Worm (Caenorhabditis elegans): Measurements from ENCODE around the gene spp-3.

DNA sequence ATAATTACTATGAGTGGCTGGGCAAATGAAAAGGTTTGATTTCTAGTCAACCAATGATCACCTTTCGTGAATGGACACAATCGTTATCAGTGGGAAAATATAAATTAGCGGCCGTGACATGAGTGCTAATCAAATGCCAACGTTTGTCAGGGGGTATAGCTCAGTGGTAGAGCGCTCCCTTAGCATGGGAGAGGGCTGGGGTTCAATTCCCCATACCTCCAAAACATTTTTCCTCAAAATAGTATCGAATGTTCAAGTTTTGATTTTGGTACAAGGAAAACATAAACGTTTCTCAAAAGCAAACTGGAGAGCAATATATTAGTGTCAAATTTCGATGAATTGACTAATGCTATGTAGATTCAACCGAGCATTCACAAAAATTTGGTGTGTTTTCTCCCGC is 8.5 kb upstream of the spp-3 start:
- TF ChIP-seq lin-13 (GFP tag; optimal IDR thresholded peaks at IDR 0.05) (no peak), elt-3 (tag; optimal IDR thresholded peaks at IDR 0.05) (peak in 1 of 6 experiments; percentile 21), efl-3 (GFP tag; optimal IDR thresholded peaks at IDR 0.05) (no peak), nhr-11 (tag; optimal IDR thresholded peaks at IDR 0.05) (no peak), irx-1 (tag; optimal IDR thresholded peaks at IDR 0.05) (no peak), fkh-10 (GFP tag; optimal IDR thresholded peaks at IDR 0.05) (no peak), mep-1 (tag; optimal IDR thresholded peaks at IDR 0.05) (peak; percentile 10), hpl-2 (GFP tag; optimal IDR thresholded peaks at IDR 0.05) (no peak), unc-30 (tag; optimal IDR thresholded peaks at IDR 0.05) (no peak), unc-62 (GFP tag; optimal IDR thresholded peaks at IDR 0.05) (no peak), jun-1 (tag; optimal IDR thresholded peaks at IDR 0.05) (no peak), dpl-1 (GFP tag; optimal IDR thresholded peaks at IDR 0.05) (no peak)
